Worm (Caenorhabditis elegans) whole organism, mixed stage, embryonic: ENCODE measurements around the gene B0034.1.

Source experiments
- blmp-1 ChIP-seq: fragments of 150-350 bp; optimal IDR thresholded peaks from 2 replicates; lab custom pipeline; 2014; ENCODE audit warnings: missing biosample characterization, missing genetic modification characterization
- mls-2 ChIP-seq: sonication (generic microtip); optimal IDR thresholded peaks from 2 replicates; lab custom pipeline; 2016; ENCODE audit warnings: mild to moderate bottlenecking, missing genetic modification characterization, moderate library complexity, missing compliant biosample characterization

DNA sequence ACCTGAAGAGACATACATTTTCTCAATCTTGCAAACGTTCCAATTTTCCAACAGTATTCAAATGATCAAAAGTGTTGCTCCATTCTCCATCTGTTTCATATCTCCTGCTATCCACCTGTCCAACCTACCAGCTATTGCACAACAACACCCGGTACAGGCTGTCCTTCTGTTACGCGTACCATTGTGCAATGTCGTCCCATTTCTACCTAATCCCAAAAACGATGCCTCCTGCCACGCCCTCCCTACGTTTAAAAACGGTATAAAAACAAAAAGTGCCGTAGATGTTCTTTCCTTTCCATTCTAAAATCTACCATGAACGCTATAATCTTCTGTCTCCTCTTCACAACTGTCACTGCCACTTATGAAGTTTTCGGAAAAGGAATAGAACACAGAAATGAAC, 20.1 kb downstream of the B0034.1 start, which contains the start of gene ins-2:
- TF ChIP-seq mls-2 (tag; lab: Kevin White, UChicago): no peak
- no peak for TF ChIP-seq blmp-1
